Fruit fly (Drosophila melanogaster) whole organism, embryonic: ENCODE measurements around the gene Rab9.
A peak's percentile ranks its signal among the peaks of the same experiment; 100 is the strongest.

ENCODE experiments used
- Adf1 ChIP-seq: fragments of 200-800 bp; sonication (Bioruptor generic); IDR thresholded peaks from 2 replicates; pipeline ENCODE4 v1.3.6; 2022; ENCODE audit warnings: missing biosample characterization, missing genetic modification characterization
- CG10274 ChIP-seq: fragments of 200-800 bp; sonication (Bioruptor generic); optimal IDR thresholded peaks from 3 replicates; lab custom pipeline; 2017; ENCODE audit warnings: missing biosample characterization, mild to moderate bottlenecking, missing genetic modification characterization
- CG10543 ChIP-seq: fragments of 200-800 bp; sonication (Bioruptor generic); optimal IDR thresholded peaks from 3 replicates; lab custom pipeline; 2017; ENCODE audit warnings: missing biosample characterization, mild to moderate bottlenecking, missing genetic modification characterization, moderate library complexity
- CG12071 ChIP-seq: fragments of 200-800 bp; sonication (Bioruptor generic); optimal IDR thresholded peaks from 3 replicates; lab custom pipeline; 2018; ENCODE audit warnings: missing biosample characterization, mild to moderate bottlenecking, missing genetic modification characterization
- CG12236 ChIP-seq: fragments of 200-800 bp; sonication (Bioruptor generic); optimal IDR thresholded peaks from 2 replicates; lab custom pipeline; 2016; ENCODE audit warnings: missing biosample characterization, missing genetic modification characterization
- CG13287 ChIP-seq: fragments of 200-800 bp; sonication (Bioruptor generic); IDR thresholded peaks from 2 replicates; pipeline ENCODE4 v1.3.6; 2022; ENCODE audit warnings: missing biosample characterization, missing genetic modification characterization; ENCODE audit not compliant: partially characterized antibody
- CG13296 ChIP-seq: fragments of 200-800 bp; sonication (Bioruptor generic); optimal IDR thresholded peaks from 3 replicates; lab custom pipeline; 2018; ENCODE audit warnings: missing biosample characterization, mild to moderate bottlenecking, missing genetic modification characterization
- CG16779 ChIP-seq: fragments of 200-800 bp; sonication (Bioruptor generic); IDR thresholded peaks from 2 replicates; pipeline ENCODE4 v1.3.6; 2022; ENCODE audit warnings: missing biosample characterization, missing genetic modification characterization
- CG17361 ChIP-seq: fragments of 200-800 bp; sonication (Bioruptor generic); IDR thresholded peaks from 3 replicates; pipeline ENCODE4 v1.3.6; 2022; ENCODE audit warnings: missing biosample characterization, missing genetic modification characterization
- CG17568 ChIP-seq: fragments of 200-800 bp; sonication (Bioruptor generic); optimal IDR thresholded peaks from 2 replicates; lab custom pipeline; 2018; ENCODE audit warnings: missing biosample characterization, mild to moderate bottlenecking, missing genetic modification characterization, moderate library complexity
- CG2199 ChIP-seq: fragments of 200-800 bp; sonication (Bioruptor generic); IDR thresholded peaks from 3 replicates; pipeline ENCODE4 v1.3.6; 2022; ENCODE audit warnings: missing biosample characterization, missing genetic modification characterization
- CG31388 ChIP-seq: fragments of 200-800 bp; sonication (Bioruptor generic); optimal IDR thresholded peaks from 2 replicates; lab custom pipeline; 2016; ENCODE audit warnings: missing biosample characterization, missing genetic modification characterization
- CG34376 ChIP-seq: fragments of 200-800 bp; sonication (Bioruptor generic); optimal IDR thresholded peaks from 2 replicates; lab custom pipeline; 2018; ENCODE audit warnings: missing biosample characterization, mild to moderate bottlenecking, missing genetic modification characterization
- CG3847 ChIP-seq: fragments of 200-800 bp; sonication (Bioruptor generic); IDR thresholded peaks from 2 replicates; pipeline ENCODE4 v1.3.6; 2022; ENCODE audit warnings: missing biosample characterization, missing genetic modification characterization
- CG42726 ChIP-seq: fragments of 200-800 bp; sonication (Bioruptor generic); IDR thresholded peaks from 2 replicates; pipeline ENCODE4 v1.3.6; 2022; ENCODE audit warnings: missing biosample characterization, missing genetic modification characterization; ENCODE audit not compliant: partially characterized antibody
- CG6272 ChIP-seq: fragments of 200-800 bp; sonication (Bioruptor generic); IDR thresholded peaks from 2 replicates; pipeline ENCODE4 v1.3.6; 2022; ENCODE audit warnings: missing biosample characterization, missing genetic modification characterization
- CG6654 ChIP-seq: fragments of 200-800 bp; sonication (Bioruptor generic); optimal IDR thresholded peaks from 2 replicates; lab custom pipeline; 2017; ENCODE audit warnings: missing biosample characterization, mild to moderate bottlenecking, missing genetic modification characterization
- CG7271 ChIP-seq: fragments of 200-800 bp; sonication (Bioruptor generic); optimal IDR thresholded peaks from 2 replicates; lab custom pipeline; 2018; ENCODE audit warnings: missing biosample characterization, mild to moderate bottlenecking, missing genetic modification characterization, moderate library complexity
- CG9797 ChIP-seq: fragments of 200-800 bp; sonication (Bioruptor generic); optimal IDR thresholded peaks from 3 replicates; lab custom pipeline; 2018; ENCODE audit warnings: missing biosample characterization, mild to moderate bottlenecking, missing genetic modification characterization
- Deaf1 ChIP-seq: fragments of 200-800 bp; optimal IDR thresholded peaks from 3 replicates; lab custom pipeline; 2019; ENCODE audit warnings: missing biosample characterization, mild to moderate bottlenecking, missing genetic modification characterization, moderate library complexity
- E2f1 ChIP-seq: fragments of 200-800 bp; sonication (Bioruptor generic); IDR thresholded peaks from 2 replicates; pipeline ENCODE4 v1.3.6; 2022; ENCODE audit warnings: missing biosample characterization, missing genetic modification characterization
- Elba2 ChIP-seq: fragments of 200-800 bp; sonication (Bioruptor generic); optimal IDR thresholded peaks from 3 replicates; lab custom pipeline; 2016; ENCODE audit warnings: missing biosample characterization, missing genetic modification characterization
- Fer1 ChIP-seq: fragments of 200-800 bp; sonication (Bioruptor generic); optimal IDR thresholded peaks from 2 replicates; lab custom pipeline; 2017; ENCODE audit warnings: missing biosample characterization, mild to moderate bottlenecking, missing genetic modification characterization
- HLH3B ChIP-seq: fragments of 200-800 bp; sonication (Bioruptor generic); IDR thresholded peaks from 2 replicates; pipeline ENCODE4 v1.3.6; 2022; ENCODE audit warnings: missing biosample characterization, missing genetic modification characterization
- Hey ChIP-seq: fragments of 200-800 bp; sonication (Bioruptor generic); optimal IDR thresholded peaks from 3 replicates; lab custom pipeline; 2018; ENCODE audit warnings: missing biosample characterization, mild to moderate bottlenecking, missing genetic modification characterization
- Jarid2 ChIP-seq: fragments of 200-800 bp; sonication (Bioruptor generic); optimal IDR thresholded peaks from 3 replicates; lab custom pipeline; 2017; ENCODE audit warnings: mild to moderate bottlenecking, missing biosample characterization, missing genetic modification reagents, missing genetic modification characterization
- Med ChIP-seq: fragments of 200-800 bp; sonication (Bioruptor generic); peaks from one replicate; lab custom pipeline; 2016; ENCODE audit warnings: missing biosample characterization, missing genetic modification characterization, mild to moderate bottlenecking, inconsistent platforms, moderate library complexity
- Ptx1 ChIP-seq: fragments of 200-800 bp; sonication (Bioruptor generic); IDR thresholded peaks from 2 replicates; pipeline ENCODE4 v1.3.6; 2022; ENCODE audit warnings: missing biosample characterization, missing genetic modification characterization
- Sin3A ChIP-seq: fragments of >200 bp; optimal IDR thresholded peaks from 2 replicates; lab custom pipeline; 2018
- Trl ChIP-seq, 3 experiments: fragments of >200 bp in 2 of 3; fragments of 200-800 bp in 1 of 3; sonication (Bioruptor generic) in 1 of 3; optimal IDR thresholded peaks; 2 replicates in 1 of 3; 3 replicates in 2 of 3; lab custom pipeline; 2016 to 2017; ENCODE audit warnings: missing biosample characterization in 1 of 3, missing genetic modification characterization in 1 of 3
- Xrp1 ChIP-seq: fragments of 200-800 bp; sonication (Bioruptor generic); IDR thresholded peaks from 2 replicates; pipeline ENCODE4 v1.3.6; 2022; ENCODE audit warnings: missing biosample characterization, missing genetic modification characterization
- ab ChIP-seq: fragments of 200-800 bp; sonication (Bioruptor generic); optimal IDR thresholded peaks from 2 replicates; lab custom pipeline; 2016; ENCODE audit warnings: missing biosample characterization, missing genetic modification characterization
- cg ChIP-seq: fragments of 200-800 bp; sonication (Bioruptor generic); optimal IDR thresholded peaks from 3 replicates; lab custom pipeline; 2019; ENCODE audit warnings: missing biosample characterization, mild to moderate bottlenecking, missing genetic modification characterization, moderate library complexity
- chinmo ChIP-seq: fragments of 200-800 bp; sonication (Bioruptor generic); IDR thresholded peaks from 4 replicates; pipeline ENCODE4 v1.3.6; 2022; ENCODE audit warnings: missing biosample characterization, missing genetic modification characterization; ENCODE audit not compliant: partially characterized antibody
- dm ChIP-seq: fragments of 200-800 bp; sonication (Bioruptor generic); optimal IDR thresholded peaks from 3 replicates; lab custom pipeline; 2016; ENCODE audit warnings: missing biosample characterization, missing genetic modification characterization
- dmrt99B ChIP-seq: fragments of 200-800 bp; sonication (Bioruptor generic); optimal IDR thresholded peaks from 2 replicates; lab custom pipeline; 2018; ENCODE audit warnings: missing biosample characterization, mild to moderate bottlenecking, missing genetic modification characterization, moderate library complexity
- dpn ChIP-seq, 2 experiments: fragments of 200-800 bp; sonication (Bioruptor generic); optimal IDR thresholded peaks; 3 replicates each; lab custom pipeline; 2016; ENCODE audit warnings: missing biosample characterization in 2 of 2, missing genetic modification characterization in 2 of 2
- ewg ChIP-seq: fragments of 200-800 bp; sonication (Bioruptor generic); optimal IDR thresholded peaks from 3 replicates; lab custom pipeline; 2017; ENCODE audit warnings: mild to moderate bottlenecking, missing biosample characterization, missing genetic modification reagents, missing genetic modification characterization
- gsb ChIP-seq: fragments of 200-800 bp; sonication (Bioruptor generic); IDR thresholded peaks from 2 replicates; pipeline ENCODE4 v1.3.6; 2022; ENCODE audit warnings: missing biosample characterization, missing genetic modification characterization
- nom ChIP-seq: fragments of 200-800 bp; sonication (Bioruptor generic); optimal IDR thresholded peaks from 2 replicates; lab custom pipeline; 2017; ENCODE audit warnings: missing biosample characterization, missing genetic modification characterization, mild to moderate bottlenecking, moderate library complexity, missing genetic modification reagents
- p53 ChIP-seq: fragments of 200-800 bp; sonication (Bioruptor generic); optimal IDR thresholded peaks from 2 replicates; lab custom pipeline; 2016; ENCODE audit warnings: missing biosample characterization, missing genetic modification characterization
- schlank ChIP-seq: fragments of 200-800 bp; sonication (Bioruptor generic); optimal IDR thresholded peaks from 2 replicates; lab custom pipeline; 2018; ENCODE audit warnings: missing biosample characterization, mild to moderate bottlenecking, missing genetic modification characterization
- sens-2 ChIP-seq: fragments of 200-800 bp; sonication (Bioruptor generic); IDR thresholded peaks from 2 replicates; pipeline ENCODE4 v1.3.6; 2022; ENCODE audit warnings: missing biosample characterization, missing genetic modification characterization
- slp2 ChIP-seq: fragments of 200-800 bp; sonication (Bioruptor generic); optimal IDR thresholded peaks from 2 replicates; lab custom pipeline; 2016; ENCODE audit warnings: missing biosample characterization, missing genetic modification characterization
- tgo ChIP-seq: fragments of 200-800 bp; sonication (Bioruptor generic); IDR thresholded peaks from 3 replicates; pipeline ENCODE4 v1.3.6; 2022; ENCODE audit warnings: missing biosample characterization, missing genetic modification characterization
- tin ChIP-seq: fragments of 200-800 bp; sonication (Bioruptor generic); optimal IDR thresholded peaks from 3 replicates; lab custom pipeline; 2016; ENCODE audit warnings: missing biosample characterization, missing genetic modification characterization
- twi ChIP-seq: fragments of 200-800 bp; optimal IDR thresholded peaks from 2 replicates; lab custom pipeline; 2019; ENCODE audit warnings: missing biosample characterization, mild to moderate bottlenecking, missing genetic modification characterization, moderate library complexity
- z ChIP-seq: fragments of 200-800 bp; sonication (Bioruptor generic); IDR thresholded peaks from 3 replicates; pipeline ENCODE4 v1.3.6; 2022; ENCODE audit warnings: missing biosample characterization, missing genetic modification characterization

The Rab9 gene

dm6 chr2L:19413118-19413893 is 19.1 kb upstream of the Rab9 start (continued):
- TF ChIP-seq CG6272 (GFP tag; lab: Robert Waterston, UW) (no peak), CG12071 (GFP tag; lab: Kevin White, UChicago) (no peak), dmrt99B (tag; lab: Kevin White, UChicago) (peak; percentile 18), CG42726 (no peak), Fer1 (no peak)

- no peak for TF ChIP-seq CG3847 (GFP tag; lab: Robert Waterston, UW)
- no peak for TF ChIP-seq CG10274 (GFP tag; lab: Kevin White, UChicago)
- TF ChIP-seq nom (GFP tag; lab: Kevin White, UChicago), result no peak
- TF ChIP-seq dpn (GFP tag; optimal IDR thresholded peaks at IDR 0.05; lab: Kevin White, UChicago), result no peak
- no peak for TF ChIP-seq schlank (tag; lab: Kevin White, UChicago)
- no peak for TF ChIP-seq CG31388
- TF ChIP-seq CG7271, result no peak
- TF ChIP-seq CG12236, result no peak
- no peak for TF ChIP-seq CG16779 (GFP tag; lab: Robert Waterston, UW)
- TF ChIP-seq CG13296 (GFP tag; lab: Kevin White, UChicago), result peak; percentile 8
- TF ChIP-seq ab (GFP tag; lab: Kevin White, UChicago), result no peak
- TF ChIP-seq Jarid2 (GFP tag; lab: Kevin White, UChicago), result peak; percentile 17
- TF ChIP-seq p53 (GFP tag; lab: Kevin White, UChicago), result no peak
- TF ChIP-seq CG2199 (GFP tag; lab: Robert Waterston, UW), result 0 out of 3 replicates have a peak, but pooled peaks have one; percentile 19
- no peak for TF ChIP-seq Ptx1 (GFP tag; lab: Robert Waterston, UW)
- TF ChIP-seq Trl (optimal IDR thresholded peaks at IDR 0.05; lab: Kevin White, UChicago), result peak; percentile 19 to 34
- no peak for TF ChIP-seq Trl (GFP tag; optimal IDR thresholded peaks at IDR 0.05; lab: Kevin White, UChicago)
- no peak for TF ChIP-seq Sin3A (lab: Kevin White, UChicago)
- TF ChIP-seq z (GFP tag; lab: Robert Waterston, UW), result peak; percentile 93
- TF ChIP-seq twi (tag; lab: Kevin White, UChicago), result no peak
- TF ChIP-seq E2f1 (GFP tag; lab: Robert Waterston, UW), result no peak
- peak; percentile 33 for TF ChIP-seq Med
- peak; percentile 34 for TF ChIP-seq cg
- TF ChIP-seq slp2 (GFP tag; lab: Kevin White, UChicago), result no peak
- no peak for TF ChIP-seq CG6654 (GFP tag; lab: Kevin White, UChicago)
- TF ChIP-seq Hey (tag; lab: Kevin White, UChicago), result no peak
- no peak for TF ChIP-seq dm
- TF ChIP-seq tgo (GFP tag; lab: Robert Waterston, UW), result no peak
- TF ChIP-seq Deaf1, result peak; percentile 9
- TF ChIP-seq Elba2 (GFP tag; lab: Kevin White, UChicago), result no peak
- no peak for TF ChIP-seq tin (GFP tag; lab: Kevin White, UChicago)
- TF ChIP-seq CG13287 (GFP tag; lab: Robert Waterston, UW), result peak; percentile 20; the same call in 1 of the 2 replicates
- no peak for TF ChIP-seq gsb (GFP tag; lab: Robert Waterston, UW)
- no peak for TF ChIP-seq sens-2 (GFP tag; lab: Robert Waterston, UW)
- no peak for TF ChIP-seq Xrp1 (GFP tag; lab: Robert Waterston, UW)
- TF ChIP-seq CG17568 (GFP tag; lab: Kevin White, UChicago), result peak; percentile 3
- TF ChIP-seq CG9797 (GFP tag; lab: Kevin White, UChicago), result no peak
- TF ChIP-seq CG10543, result peak; percentile 4
- TF ChIP-seq chinmo (GFP tag; lab: Robert Waterston, UW), result peak; percentile 66; the same call in 3 of the 4 replicates
- no peak for TF ChIP-seq HLH3B (GFP tag; lab: Robert Waterston, UW)
- TF ChIP-seq CG34376 (GFP tag; lab: Kevin White, UChicago), result peak; percentile 11
- TF ChIP-seq CG17361 (GFP tag; lab: Robert Waterston, UW), result no peak
- peak; percentile 26; the same call in 1 of the 2 replicates for TF ChIP-seq Adf1
- TF ChIP-seq ewg (GFP tag; lab: Kevin White, UChicago), result no peak
These were observed 18.1 kb upstream of the Rab9 start for dm6 chr2L:19414233-19414749.
